Worm (Caenorhabditis elegans): Measurements from ENCODE around the gene Y66D12A.19.

Y66D12A.19 gene

ce11 chrIII:11508816-11509215 lies at the start of gene Y66D12A.19:
Gene Y66D12A.19 (plus strand): TSS chrIII:11509081.
- no peak for TF ChIP-seq unc-62 (GFP tag; optimal IDR thresholded peaks at IDR 0.05)

- no peak for TF ChIP-seq unc-62 (GFP tag; optimal IDR thresholded peaks at IDR 0.05)
Measured at ce11 chrIII:11459802-11460201, 49.1 kb upstream of the Y66D12A.19 start.

- TF ChIP-seq unc-62 (GFP tag; optimal IDR thresholded peaks at IDR 0.05), result no peak
Measured at ce11 chrIII:11462332-11462731, 46.5 kb upstream of the Y66D12A.19 start.

ce11 chrIII:11463726-11464125 lies 45.2 kb upstream of the Y66D12A.19 start:
- TF ChIP-seq unc-62 (GFP tag; optimal IDR thresholded peaks at IDR 0.05), result no peak

- TF ChIP-seq unc-62 (GFP tag; optimal IDR thresholded peaks at IDR 0.05), result no peak
Measured at ce11 chrIII:11465394-11465948, 43.4 kb upstream of the Y66D12A.19 start.

ce11 chrIII:11466420-11467188 lies 42.3 kb upstream of the Y66D12A.19 start:
- no peak for TF ChIP-seq unc-62 (GFP tag; optimal IDR thresholded peaks at IDR 0.05)

- no peak for TF ChIP-seq unc-62 (GFP tag; optimal IDR thresholded peaks at IDR 0.05)
Measured at ce11 chrIII:11467631-11468481, 41.0 kb upstream of the Y66D12A.19 start.

ce11 chrIII:11470311-11470858 lies 38.5 kb upstream of the Y66D12A.19 start, which contains the start of gene bed-2:
Gene bed-2 (minus strand): TSS chrIII:11470808.
- no peak for TF ChIP-seq unc-62 (GFP tag; optimal IDR thresholded peaks at IDR 0.05)

ce11 chrIII:11471336-11471735 lies 37.5 kb upstream of the Y66D12A.19 start:
- TF ChIP-seq unc-62 (GFP tag; optimal IDR thresholded peaks at IDR 0.05), result no peak

ce11 chrIII:11472861-11473260 lies 36.0 kb upstream of the Y66D12A.19 start:
- TF ChIP-seq unc-62 (GFP tag; optimal IDR thresholded peaks at IDR 0.05), result no peak

ce11 chrIII:11474674-11475306 lies 34.1 kb upstream of the Y66D12A.19 start:
- no peak for TF ChIP-seq unc-62 (GFP tag; optimal IDR thresholded peaks at IDR 0.05)

- no peak for TF ChIP-seq unc-62 (GFP tag; optimal IDR thresholded peaks at IDR 0.05)
Measured at ce11 chrIII:11477307-11477706, 31.6 kb upstream of the Y66D12A.19 start.

- TF ChIP-seq unc-62 (GFP tag; optimal IDR thresholded peaks at IDR 0.05), result no peak
Measured at ce11 chrIII:11478468-11479363, 30.2 kb upstream of the Y66D12A.19 start.

ce11 chrIII:11481309-11481845 lies 27.5 kb upstream of the Y66D12A.19 start:
- TF ChIP-seq unc-62 (GFP tag; optimal IDR thresholded peaks at IDR 0.05), result no peak

Measured in whole organism, dauer.